Fruit fly (Drosophila melanogaster): Measurements from ENCODE around the gene CG15202.

dm6 chrX:11132312-11132711, 10.0 kb upstream of the CG15202 start, which contains the start of gene CG44385:
- no peak for TF ChIP-seq Sry-β (GFP tag; optimal IDR thresholded peaks at IDR 0.05)
- no peak for TF ChIP-seq Bgb (GFP tag; IDR thresholded peaks at IDR 0.05; ENCODE audit: partially characterized antibody)
- TF ChIP-seq CG17359 (tag; optimal IDR thresholded peaks at IDR 0.05), result no peak
- TF ChIP-seq CG6683 (GFP tag; optimal IDR thresholded peaks at IDR 0.05), result no peak
- no peak for TF ChIP-seq salm (tag; optimal IDR thresholded peaks at IDR 0.05)
- no peak for TF ChIP-seq CG5953 (GFP tag; IDR thresholded peaks at IDR 0.05)
- no peak for TF ChIP-seq CG7556 (GFP tag; optimal IDR thresholded peaks at IDR 0.05)
- no peak for TF ChIP-seq Antp (GFP tag; optimal IDR thresholded peaks at IDR 0.05)

Data from whole organism, embryonic.